Fruit fly (Drosophila melanogaster) whole organism, embryonic: ENCODE data around the gene CG12948.
A peak's percentile ranks its signal among the peaks of the same experiment; 100 is the strongest.

ENCODE experiments used
- Adf1 ChIP-seq: fragments of 200-800 bp; sonication (Bioruptor generic); IDR thresholded peaks from 2 replicates; pipeline ENCODE4 v1.3.6; 2022; ENCODE audit warnings: missing biosample characterization, missing genetic modification characterization
- Aef1 ChIP-seq: fragments of 200-800 bp; sonication (Bioruptor generic); IDR thresholded peaks from 3 replicates; pipeline ENCODE4 v1.3.6; 2022; ENCODE audit warnings: missing biosample characterization, missing genetic modification characterization
- Asciz ChIP-seq: fragments of 200-800 bp; sonication (Bioruptor generic); optimal IDR thresholded peaks from 2 replicates; lab custom pipeline; 2017; ENCODE audit warnings: missing biosample characterization, mild to moderate bottlenecking, missing genetic modification characterization, missing genetic modification reagents
- B-H2 ChIP-seq: fragments of 200-800 bp; sonication (Bioruptor generic); optimal IDR thresholded peaks from 2 replicates; lab custom pipeline; 2018; ENCODE audit warnings: missing biosample characterization, mild to moderate bottlenecking, missing genetic modification characterization
- Bgb ChIP-seq: fragments of 200-800 bp; sonication (Bioruptor generic); IDR thresholded peaks from 2 replicates; pipeline ENCODE4 v1.3.6; 2022; ENCODE audit warnings: missing biosample characterization, missing genetic modification characterization; ENCODE audit not compliant: partially characterized antibody
- CG10543 ChIP-seq: fragments of 200-800 bp; sonication (Bioruptor generic); optimal IDR thresholded peaks from 3 replicates; lab custom pipeline; 2017; ENCODE audit warnings: missing biosample characterization, mild to moderate bottlenecking, missing genetic modification characterization, moderate library complexity
- CG10979 ChIP-seq: fragments of 200-800 bp; sonication (Bioruptor generic); optimal IDR thresholded peaks from 2 replicates; lab custom pipeline; 2018; ENCODE audit warnings: missing biosample characterization, mild to moderate bottlenecking, missing genetic modification characterization, moderate library complexity
- CG11723 ChIP-seq: fragments of 200-800 bp; sonication (Bioruptor generic); optimal IDR thresholded peaks from 2 replicates; lab custom pipeline; 2017; ENCODE audit warnings: missing biosample characterization, mild to moderate bottlenecking, missing genetic modification characterization
- CG12219 ChIP-seq: fragments of 200-800 bp; sonication (Bioruptor generic); optimal IDR thresholded peaks from 3 replicates; lab custom pipeline; 2018; ENCODE audit warnings: missing biosample characterization, mild to moderate bottlenecking, missing genetic modification characterization
- CG12769 ChIP-seq: fragments of 200-800 bp; sonication (Bioruptor generic); optimal IDR thresholded peaks from 2 replicates; lab custom pipeline; 2019; ENCODE audit warnings: missing biosample characterization, mild to moderate bottlenecking, missing genetic modification characterization, moderate library complexity
- CG13287 ChIP-seq: fragments of 200-800 bp; sonication (Bioruptor generic); IDR thresholded peaks from 2 replicates; pipeline ENCODE4 v1.3.6; 2022; ENCODE audit warnings: missing biosample characterization, missing genetic modification characterization; ENCODE audit not compliant: partially characterized antibody
- CG13424 ChIP-seq: fragments of 200-800 bp; sonication (Bioruptor generic); optimal IDR thresholded peaks from 2 replicates; lab custom pipeline; 2019; ENCODE audit warnings: missing biosample characterization, mild to moderate bottlenecking, missing genetic modification characterization, moderate library complexity
- CG14965 ChIP-seq: fragments of 200-800 bp; sonication (Bioruptor generic); optimal IDR thresholded peaks from 2 replicates; lab custom pipeline; 2016; ENCODE audit warnings: missing biosample characterization, missing genetic modification characterization, borderline replicate concordance
- CG15269 ChIP-seq: fragments of 200-800 bp; sonication (Bioruptor generic); optimal IDR thresholded peaks from 2 replicates; lab custom pipeline; 2018; ENCODE audit warnings: missing biosample characterization, mild to moderate bottlenecking, missing genetic modification characterization, moderate library complexity
- CG17361 ChIP-seq: fragments of 200-800 bp; sonication (Bioruptor generic); IDR thresholded peaks from 3 replicates; pipeline ENCODE4 v1.3.6; 2022; ENCODE audit warnings: missing biosample characterization, missing genetic modification characterization
- CG17385 ChIP-seq: fragments of 200-800 bp; sonication (Bioruptor generic); optimal IDR thresholded peaks from 3 replicates; lab custom pipeline; 2018; ENCODE audit warnings: missing biosample characterization, mild to moderate bottlenecking, missing genetic modification characterization
- CG18011 ChIP-seq: fragments of 200-800 bp; sonication (Bioruptor generic); optimal IDR thresholded peaks from 2 replicates; lab custom pipeline; 2017; ENCODE audit warnings: missing biosample characterization, missing genetic modification characterization, mild to moderate bottlenecking, moderate library complexity, missing genotype
- CG18599 ChIP-seq: fragments of 200-800 bp; sonication (Bioruptor generic); optimal IDR thresholded peaks from 3 replicates; lab custom pipeline; 2017; ENCODE audit warnings: missing biosample characterization, missing genetic modification characterization, mild to moderate bottlenecking, moderate library complexity, missing genetic modification reagents
- CG30020 ChIP-seq: fragments of 200-800 bp; optimal IDR thresholded peaks from 2 replicates; lab custom pipeline; 2019; ENCODE audit warnings: missing biosample characterization, mild to moderate bottlenecking, missing genetic modification characterization, moderate library complexity
- CG32767 ChIP-seq: fragments of 200-800 bp; sonication (Bioruptor generic); IDR thresholded peaks from 2 replicates; pipeline ENCODE4 v1.3.6; 2022; ENCODE audit warnings: missing biosample characterization, missing genetic modification characterization
- CG3838 ChIP-seq: fragments of 200-800 bp; sonication (Bioruptor generic); optimal IDR thresholded peaks from 3 replicates; lab custom pipeline; 2016; ENCODE audit warnings: missing biosample characterization, missing genetic modification characterization
- CG4328 ChIP-seq: fragments of 200-800 bp; sonication (Bioruptor generic); optimal IDR thresholded peaks from 3 replicates; lab custom pipeline; 2017; ENCODE audit warnings: missing biosample characterization, missing genetic modification reagents, missing genetic modification characterization
- CG4360 ChIP-seq: fragments of 200-800 bp; sonication (Bioruptor generic); IDR thresholded peaks from 2 replicates; pipeline ENCODE4 v1.3.6; 2022; ENCODE audit warnings: missing biosample characterization, missing genetic modification characterization
- CG4854 ChIP-seq: fragments of 200-800 bp; sonication (Bioruptor generic); optimal IDR thresholded peaks from 2 replicates; lab custom pipeline; 2016; ENCODE audit warnings: missing biosample characterization, missing genetic modification characterization, inconsistent platforms
- CG6765 ChIP-seq: fragments of 200-800 bp; sonication (Bioruptor generic); optimal IDR thresholded peaks from 3 replicates; lab custom pipeline; 2017; ENCODE audit warnings: missing biosample characterization, mild to moderate bottlenecking, missing genetic modification characterization
- CG6791 ChIP-seq: fragments of 200-800 bp; sonication (Bioruptor generic); IDR thresholded peaks from 3 replicates; pipeline ENCODE4 v1.3.6; 2022; ENCODE audit warnings: missing biosample characterization, missing genetic modification characterization; ENCODE audit not compliant: partially characterized antibody
- CG7745 ChIP-seq: fragments of 200-800 bp; sonication (Bioruptor generic); optimal IDR thresholded peaks from 2 replicates; lab custom pipeline; 2018; ENCODE audit warnings: missing biosample characterization, mild to moderate bottlenecking, missing genetic modification characterization, moderate library complexity
- CG8290 ChIP-seq, 3 experiments: fragments of 200-800 bp; sonication (Bioruptor generic); optimal IDR thresholded peaks; 2 replicates each; lab custom pipeline; 2016 to 2019; ENCODE audit warnings: missing biosample characterization in 3 of 3, missing genetic modification characterization in 3 of 3, mild to moderate bottlenecking in 2 of 3, moderate library complexity in 1 of 3
- CG8478 ChIP-seq: fragments of >200 bp; optimal IDR thresholded peaks from 2 replicates; lab custom pipeline; 2018
- CG8924 ChIP-seq: fragments of 200-800 bp; optimal IDR thresholded peaks from 3 replicates; lab custom pipeline; 2019; ENCODE audit warnings: missing biosample characterization, mild to moderate bottlenecking, missing genetic modification characterization, moderate library complexity
- D19B ChIP-seq: fragments of 200-800 bp; sonication (Bioruptor generic); optimal IDR thresholded peaks from 2 replicates; lab custom pipeline; 2017; ENCODE audit warnings: missing biosample characterization, mild to moderate bottlenecking, missing genetic modification characterization
- ERR ChIP-seq: fragments of 200-800 bp; sonication (Bioruptor generic); optimal IDR thresholded peaks from 2 replicates; lab custom pipeline; 2016; ENCODE audit warnings: missing biosample characterization, missing genetic modification characterization
- Lhr ChIP-seq: fragments of 200-800 bp; sonication (Bioruptor generic); optimal IDR thresholded peaks from 3 replicates; lab custom pipeline; 2017; ENCODE audit warnings: mild to moderate bottlenecking, missing biosample characterization, missing genetic modification reagents, missing genetic modification characterization
- Ravus ChIP-seq: fragments of 200-800 bp; sonication (Bioruptor generic); IDR thresholded peaks from 2 replicates; pipeline ENCODE4 v1.3.6; 2022; ENCODE audit warnings: missing biosample characterization, missing genetic modification characterization
- Trl ChIP-seq, 3 experiments: fragments of >200 bp in 2 of 3; fragments of 200-800 bp in 1 of 3; sonication (Bioruptor generic) in 1 of 3; optimal IDR thresholded peaks; 2 replicates in 1 of 3; 3 replicates in 2 of 3; lab custom pipeline; 2016 to 2017; ENCODE audit warnings: missing biosample characterization in 1 of 3, missing genetic modification characterization in 1 of 3
- ato ChIP-seq: fragments of 200-800 bp; sonication (Bioruptor generic); IDR thresholded peaks from 2 replicates; pipeline ENCODE4 v1.3.6; 2022; ENCODE audit warnings: missing biosample characterization, missing genetic modification characterization; ENCODE audit not compliant: partially characterized antibody
- az2 ChIP-seq: fragments of 200-800 bp; sonication (Bioruptor generic); optimal IDR thresholded peaks from 3 replicates; lab custom pipeline; 2016; ENCODE audit warnings: missing biosample characterization, missing genetic modification characterization
- crol ChIP-seq: fragments of 200-800 bp; sonication (Bioruptor generic); IDR thresholded peaks from 2 replicates; pipeline ENCODE4 v1.3.6; 2022; ENCODE audit warnings: missing biosample characterization, missing genetic modification characterization
- esg ChIP-seq: fragments of 200-800 bp; sonication (Bioruptor generic); conservative IDR thresholded peaks from 2 replicates; pipeline ENCODE4 v1.3.6; 2022; ENCODE audit warnings: missing biosample characterization, missing genetic modification characterization
- fd102C ChIP-seq: fragments of 200-800 bp; sonication (Bioruptor generic); optimal IDR thresholded peaks from 2 replicates; lab custom pipeline; 2018; ENCODE audit warnings: missing biosample characterization, mild to moderate bottlenecking, missing genetic modification characterization, moderate library complexity
- lov ChIP-seq, 2 experiments: fragments of 200-800 bp in 1 of 2; fragments of >200 bp in 1 of 2; sonication (Bioruptor generic) in 1 of 2; IDR thresholded peaks in 1 of 2; optimal IDR thresholded peaks in 1 of 2; 2 replicates in 1 of 2; 3 replicates in 1 of 2; pipeline versions ENCODE4 v1.3.6 to Lab custom; 2017 to 2022; ENCODE audit warnings: missing biosample characterization in 1 of 2, missing genetic modification characterization in 1 of 2
- pum ChIP-seq: fragments of 200-800 bp; sonication (Bioruptor generic); optimal IDR thresholded peaks from 2 replicates; lab custom pipeline; 2016; ENCODE audit warnings: missing biosample characterization, missing genetic modification characterization
- seq ChIP-seq: fragments of 200-800 bp; sonication (Bioruptor generic); IDR thresholded peaks from 2 replicates; pipeline ENCODE4 v1.3.6; 2022; ENCODE audit warnings: missing biosample characterization, missing genetic modification characterization
- tio ChIP-seq: fragments of 200-800 bp; sonication (Bioruptor generic); optimal IDR thresholded peaks from 2 replicates; lab custom pipeline; 2017; ENCODE audit warnings: missing biosample characterization, missing genetic modification characterization, inconsistent platforms
- trh ChIP-seq: fragments of 200-800 bp; sonication (Bioruptor generic); optimal IDR thresholded peaks from 2 replicates; lab custom pipeline; 2016; ENCODE audit warnings: missing biosample characterization, missing genetic modification characterization
- vfl ChIP-seq: fragments of 200-800 bp; sonication (Bioruptor generic); optimal IDR thresholded peaks from 2 replicates; lab custom pipeline; 2016; ENCODE audit warnings: missing biosample characterization, missing genetic modification characterization
- wek ChIP-seq: fragments of 200-800 bp; sonication (Bioruptor generic); optimal IDR thresholded peaks from 3 replicates; lab custom pipeline; 2018; ENCODE audit warnings: missing biosample characterization, mild to moderate bottlenecking, missing genetic modification characterization, moderate library complexity
- yki ChIP-seq: fragments of >200 bp; optimal IDR thresholded peaks from 3 replicates; lab custom pipeline; 2018

Gene CG12948

dm6 chr3R:9784341-9785062 is 37.0 kb upstream of the CG12948 start, which contains the start of the genes MtnA and CG8500 (continued):
- TF ChIP-seq B-H2 (peak; percentile 15), crol (GFP tag; lab: Robert Waterston, UW) (peak; percentile 93), CG4360 (GFP tag; lab: Robert Waterston, UW) (no peak), yki (lab: Kevin White, UChicago) (no peak), Aef1 (GFP tag; lab: Robert Waterston, UW) (no peak), CG14965 (GFP tag; lab: Kevin White, UChicago) (no peak), CG15269 (tag; lab: Kevin White, UChicago) (no peak), esg (GFP tag; lab: Robert Waterston, UW) (no peak), Trl (optimal IDR thresholded peaks at IDR 0.05; lab: Kevin White, UChicago) (no peak), Trl (GFP tag; optimal IDR thresholded peaks at IDR 0.05; lab: Kevin White, UChicago) (no peak), CG13424 (no peak), CG6765 (no peak), CG6791 (GFP tag; lab: Robert Waterston, UW) (no peak), seq (GFP tag; lab: Robert Waterston, UW) (peak; percentile 31; the same call in 1 of the 2 replicates), CG8478 (lab: Kevin White, UChicago) (no peak), vfl (no peak), CG18599 (no peak), Bgb (GFP tag; lab: Robert Waterston, UW) (peak; percentile 54; the same call in 1 of the 2 replicates), CG18011 (no peak), CG12769 (tag; lab: Kevin White, UChicago) (no peak), pum (GFP tag; lab: Kevin White, UChicago) (no peak), CG17361 (no peak), CG10979 (tag; lab: Kevin White, UChicago) (no peak), tio (GFP tag; lab: Kevin White, UChicago) (no peak), CG8290 (GFP tag; optimal IDR thresholded peaks at IDR 0.05; lab: Kevin White, UChicago) (no peak), CG8290 (tag; optimal IDR thresholded peaks at IDR 0.05; lab: Kevin White, UChicago) (peak in 1 of 2 experiments; percentile 62), CG13287 (peak; percentile 51), CG4328 (GFP tag; lab: Kevin White, UChicago) (no peak), Asciz (GFP tag; lab: Kevin White, UChicago) (no peak), CG8924 (no peak), ato (GFP tag; lab: Robert Waterston, UW) (no peak), CG12219 (no peak), fd102C (no peak), CG30020 (tag; lab: Kevin White, UChicago) (no peak), CG3838 (GFP tag; lab: Kevin White, UChicago) (no peak), CG4854 (GFP tag; lab: Kevin White, UChicago) (no peak), Ravus (GFP tag; lab: Robert Waterston, UW) (no peak), az2 (no peak), ERR (no peak), trh (GFP tag; lab: Kevin White, UChicago) (no peak), Lhr (peak; percentile 13), D19B (GFP tag; lab: Kevin White, UChicago) (no peak), CG32767 (GFP tag; lab: Robert Waterston, UW) (no peak), CG11723 (GFP tag; lab: Kevin White, UChicago) (no peak), Adf1 (GFP tag; lab: Robert Waterston, UW) (peak; percentile 45; the same call in 1 of the 2 replicates), lov (optimal IDR thresholded peaks at IDR 0.05; lab: Kevin White, UChicago) (no peak), lov (GFP tag; IDR thresholded peaks at IDR 0.05; lab: Robert Waterston, UW) (0 out of 3 replicates have a peak, but pooled peaks have one; percentile 19), CG7745 (tag; lab: Kevin White, UChicago) (no peak), wek (GFP tag; lab: Kevin White, UChicago) (no peak), CG17385 (no peak), CG10543 (peak; percentile 37)
